Worm (Caenorhabditis elegans) whole organism, mixed stage, embryonic: ENCODE measurements around the gene ins-12.
"Not testable (repeated sequence)": the region's sequence is repeated elsewhere in the genome, so short reads cannot be mapped to it uniquely, and the experiment has no call there.

Experiments used
- M03D4.4 ChIP-seq: sonication (generic microtip); optimal IDR thresholded peaks from 2 replicates; lab custom pipeline; 2017; ENCODE audit warnings: mild to moderate bottlenecking, missing genetic modification characterization, missing compliant biosample characterization
- bed-3 ChIP-seq: fragments of 200-800 bp; sonication (Bioruptor generic); optimal IDR thresholded peaks from 3 replicates; lab custom pipeline; 2018; ENCODE audit warnings: mild to moderate bottlenecking, missing genetic modification characterization, moderate library complexity, missing compliant biosample characterization
- blmp-1 ChIP-seq: fragments of 150-350 bp; optimal IDR thresholded peaks from 2 replicates; lab custom pipeline; 2014; ENCODE audit warnings: missing biosample characterization, missing genetic modification characterization
- ceh-39 ChIP-seq: fragments of 150-350 bp; optimal IDR thresholded peaks from 2 replicates; lab custom pipeline; 2014; ENCODE audit warnings: missing biosample characterization, missing genetic modification characterization
- ceh-43 ChIP-seq: fragments of 200-800 bp; sonication (Bioruptor generic); optimal IDR thresholded peaks from 2 replicates; lab custom pipeline; 2018; ENCODE audit warnings: mild to moderate bottlenecking, missing genetic modification characterization, moderate library complexity, missing compliant biosample characterization
- ceh-83 ChIP-seq: fragments of 200-800 bp; sonication (Bioruptor generic); optimal IDR thresholded peaks from 2 replicates; lab custom pipeline; 2018; ENCODE audit warnings: mild to moderate bottlenecking, missing genetic modification characterization, missing compliant biosample characterization
- ces-1 ChIP-seq: fragments of 150-350 bp; optimal IDR thresholded peaks from 2 replicates; lab custom pipeline; 2014; ENCODE audit warnings: missing biosample characterization, missing genetic modification reagents, missing genetic modification characterization
- cnd-1 ChIP-seq: fragments of 200-800 bp; sonication (Bioruptor generic); optimal IDR thresholded peaks from 2 replicates; lab custom pipeline; 2018; ENCODE audit warnings: mild to moderate bottlenecking, missing genetic modification characterization, missing compliant biosample characterization
- drap-1 ChIP-seq: fragments of 200-800 bp; sonication (Bioruptor generic); optimal IDR thresholded peaks from 3 replicates; lab custom pipeline; 2018; ENCODE audit warnings: mild to moderate bottlenecking, missing genetic modification characterization, missing compliant biosample characterization
- elt-1 ChIP-seq: sonication (generic microtip); optimal IDR thresholded peaks from 2 replicates; lab custom pipeline; 2017; ENCODE audit warnings: missing genetic modification characterization, mild to moderate bottlenecking, missing compliant biosample characterization, antibody characterized with exemption, moderate library complexity, borderline replicate concordance; ENCODE audit not compliant: insufficient read depth
- elt-3 ChIP-seq: fragments of 150-350 bp; optimal IDR thresholded peaks from 2 replicates; lab custom pipeline; 2014; ENCODE audit warnings: missing biosample characterization, missing genetic modification characterization
- flh-1 ChIP-seq: fragments of 200-800 bp; sonication (Bioruptor generic); optimal IDR thresholded peaks from 2 replicates; lab custom pipeline; 2018; ENCODE audit warnings: mild to moderate bottlenecking, missing genetic modification characterization, moderate library complexity, missing compliant biosample characterization
- ham-2 ChIP-seq: fragments of 200-800 bp; sonication (Bioruptor generic); optimal IDR thresholded peaks from 2 replicates; lab custom pipeline; 2018; ENCODE audit warnings: mild to moderate bottlenecking, missing genetic modification characterization, missing compliant biosample characterization
- hlh-1 ChIP-seq: fragments of 150-350 bp; optimal IDR thresholded peaks from 2 replicates; lab custom pipeline; 2014; ENCODE audit warnings: missing biosample characterization, missing genetic modification reagents, missing genetic modification characterization
- lin-32 ChIP-seq: fragments of 200-800 bp; sonication (Bioruptor generic); optimal IDR thresholded peaks from 2 replicates; lab custom pipeline; 2018; ENCODE audit warnings: mild to moderate bottlenecking, missing genetic modification characterization, missing compliant biosample characterization
- lsy-2 ChIP-seq: fragments of 150-350 bp; optimal IDR thresholded peaks from 2 replicates; lab custom pipeline; 2014; ENCODE audit warnings: missing biosample characterization, missing genetic modification characterization
- mep-1 ChIP-seq: fragments of 150-350 bp; optimal IDR thresholded peaks from 2 replicates; lab custom pipeline; 2017; ENCODE audit warnings: missing biosample characterization, missing genetic modification reagents, missing genetic modification characterization, inconsistent platforms
- mls-2 ChIP-seq: sonication (generic microtip); optimal IDR thresholded peaks from 2 replicates; lab custom pipeline; 2016; ENCODE audit warnings: mild to moderate bottlenecking, missing genetic modification characterization, moderate library complexity, missing compliant biosample characterization
- nhr-12 ChIP-seq: fragments of 150-350 bp; optimal IDR thresholded peaks from 2 replicates; lab custom pipeline; 2014; ENCODE audit warnings: missing biosample characterization, missing genetic modification characterization
- nhr-2 ChIP-seq: fragments of 150-350 bp; optimal IDR thresholded peaks from 2 replicates; lab custom pipeline; 2014; ENCODE audit warnings: missing biosample characterization, missing genetic modification characterization
- nhr-237 ChIP-seq: fragments of 150-350 bp; optimal IDR thresholded peaks from 2 replicates; lab custom pipeline; 2014; ENCODE audit warnings: missing biosample characterization, missing genetic modification characterization
- nhr-28 ChIP-seq: fragments of 150-350 bp; optimal IDR thresholded peaks from 2 replicates; lab custom pipeline; 2014; ENCODE audit warnings: missing biosample characterization, missing genetic modification characterization
- nhr-76 ChIP-seq: sonication (generic microtip); optimal IDR thresholded peaks from 2 replicates; lab custom pipeline; 2017; ENCODE audit warnings: missing biosample characterization, missing genetic modification characterization
- pha-4 ChIP-seq: fragments of 150-350 bp; optimal IDR thresholded peaks from 2 replicates; lab custom pipeline; 2018; ENCODE audit warnings: missing biosample characterization, missing genetic modification reagents, missing genetic modification characterization
- sem-2 ChIP-seq: fragments of 200-800 bp; sonication (Bioruptor generic); optimal IDR thresholded peaks from 2 replicates; lab custom pipeline; 2018; ENCODE audit warnings: mild to moderate bottlenecking, missing genetic modification characterization, missing compliant biosample characterization
- snpc-4 ChIP-seq: fragments of 150-350 bp; optimal IDR thresholded peaks from 2 replicates; lab custom pipeline; 2014; ENCODE audit warnings: missing biosample characterization, missing genetic modification characterization
- sptf-1 ChIP-seq: sonication (generic microtip); optimal IDR thresholded peaks from 2 replicates; lab custom pipeline; 2017; ENCODE audit warnings: mild to moderate bottlenecking, missing genetic modification characterization, moderate library complexity, missing compliant biosample characterization
- unc-39 ChIP-seq: fragments of 150-350 bp; optimal IDR thresholded peaks from 2 replicates; lab custom pipeline; 2014; ENCODE audit warnings: missing biosample characterization, missing genetic modification characterization
- unc-62 ChIP-seq: fragments of 150-350 bp; optimal IDR thresholded peaks from 2 replicates; lab custom pipeline; 2014; ENCODE audit warnings: missing biosample characterization, missing genetic modification reagents, missing genetic modification characterization
- zip-8 ChIP-seq: fragments of 150-350 bp; optimal IDR thresholded peaks from 2 replicates; lab custom pipeline; 2014; ENCODE audit warnings: missing biosample characterization, missing genetic modification characterization
- ztf-11 ChIP-seq: fragments of 150-350 bp; optimal IDR thresholded peaks from 2 replicates; lab custom pipeline; 2014; ENCODE audit warnings: missing biosample characterization, missing genetic modification characterization

ins-12 gene

ce11 chrII:5527841-5528240 is 26.6 kb upstream of the ins-12 start, which contains the start of gene ZK177.1:
ZK177.1 (plus strand) TSS chrII:5528141.
- TF ChIP-seq mls-2 (no peak), nhr-28 (no peak), mep-1 (tag; lab: Kevin White, UChicago) (no peak), elt-1 (no peak), lsy-2 (no peak), ham-2 (GFP tag; lab: Kevin White, UChicago) (no peak), nhr-2 (tag; lab: Kevin White, UChicago) (no peak), flh-1 (GFP tag; lab: Kevin White, UChicago) (no peak), blmp-1 (tag; lab: Kevin White, UChicago) (no peak), sptf-1 (tag; lab: Kevin White, UChicago) (no peak), hlh-1 (no peak), cnd-1 (tag; lab: Kevin White, UChicago) (no peak), unc-39 (tag; lab: Kevin White, UChicago) (no peak), snpc-4 (tag; lab: Kevin White, UChicago) (no peak), sem-2 (no peak)

- TF ChIP-seq nhr-2 (tag; lab: Kevin White, UChicago) (no peak), cnd-1 (tag; lab: Kevin White, UChicago) (no peak), elt-3 (tag; lab: Kevin White, UChicago) (no peak), ztf-11 (tag; lab: Kevin White, UChicago) (no peak), zip-8 (no peak), flh-1 (GFP tag; lab: Kevin White, UChicago) (no peak)
Measured at ce11 chrII:5531855-5532328, 22.5 kb upstream of the ins-12 start, which contains the start of gene C17C3.9. C17C3.9 (minus strand) TSS chrII:5532278.

- TF ChIP-seq ceh-43 (no peak), mls-2 (no peak), ceh-83 (GFP tag; lab: Kevin White, UChicago) (no peak), zip-8 (no peak), ces-1 (GFP tag; lab: Kevin White, UChicago) (no peak), sem-2 (no peak), snpc-4 (tag; lab: Kevin White, UChicago) (no peak), nhr-28 (no peak), nhr-237 (tag; lab: Kevin White, UChicago) (no peak), nhr-76 (tag; lab: Kevin White, UChicago) (no peak), unc-62 (GFP tag; lab: Kevin White, UChicago) (no peak), lin-32 (GFP tag; lab: Kevin White, UChicago) (no peak), ceh-39 (tag; lab: Kevin White, UChicago) (no peak), nhr-12 (tag; lab: Kevin White, UChicago) (no peak), sptf-1 (tag; lab: Kevin White, UChicago) (no peak), ztf-11 (tag; lab: Kevin White, UChicago) (no peak)
Measured at ce11 chrII:5533642-5534041, 20.8 kb upstream of the ins-12 start, which contains the start of gene hlh-26. hlh-26 (minus strand) TSS chrII:5533742.

ce11 chrII:5534939-5535338 is 19.5 kb upstream of the ins-12 start, which contains the start of gene hlh-25:
hlh-25 (plus strand) TSS chrII:5535239.
- TF ChIP-seq pha-4; nhr-2 (tag; lab: Kevin White, UChicago); drap-1: not testable (repeated sequence)
- TF ChIP-seq, all 35 proteins: peak for 0; not testable (repeated sequence) for 35

ce11 chrII:5537078-5537477 is 17.3 kb upstream of the ins-12 start:
- no peak for TF ChIP-seq nhr-28
- no peak for TF ChIP-seq ceh-43
- TF ChIP-seq snpc-4 (tag; lab: Kevin White, UChicago), result no peak
- no peak for TF ChIP-seq drap-1
- TF ChIP-seq nhr-12 (tag; lab: Kevin White, UChicago), result no peak
- no peak for TF ChIP-seq bed-3 (GFP tag; lab: Kevin White, UChicago)
- TF ChIP-seq elt-1, result no peak
- TF ChIP-seq nhr-2 (tag; lab: Kevin White, UChicago), result no peak
- no peak for TF ChIP-seq mep-1 (tag; lab: Kevin White, UChicago)
- no peak for TF ChIP-seq M03D4.4 (tag; lab: Kevin White, UChicago)
- TF ChIP-seq ham-2 (GFP tag; lab: Kevin White, UChicago), result no peak
- TF ChIP-seq cnd-1 (tag; lab: Kevin White, UChicago), result no peak
- TF ChIP-seq flh-1 (GFP tag; lab: Kevin White, UChicago), result no peak
- no peak for TF ChIP-seq ceh-39 (tag; lab: Kevin White, UChicago)
- TF ChIP-seq sptf-1 (tag; lab: Kevin White, UChicago), result no peak
- TF ChIP-seq ces-1 (GFP tag; lab: Kevin White, UChicago), result no peak
- no peak for TF ChIP-seq lin-32 (GFP tag; lab: Kevin White, UChicago)
- no peak for TF ChIP-seq blmp-1 (tag; lab: Kevin White, UChicago)
- TF ChIP-seq sem-2, result no peak
